Fruit fly (Drosophila melanogaster) whole organism, embryonic: ENCODE measurements around the gene CG7149.

ENCODE experiments used
- Awh ChIP-seq: fragments of 200-800 bp; sonication (Bioruptor generic); IDR thresholded peaks from 2 replicates; pipeline ENCODE4, ENCODE4 v1.3.6; 2022; ENCODE audit warnings: missing biosample characterization, missing genetic modification characterization
- BEAF-32 ChIP-seq: fragments of 200-800 bp; sonication (Bioruptor generic); optimal IDR thresholded peaks from 3 replicates; lab custom pipeline; 2017; ENCODE audit warnings: missing biosample characterization, missing genetic modification characterization, mild to moderate bottlenecking, moderate library complexity, missing genetic modification reagents
- BtbVII ChIP-seq: fragments of 200-800 bp; sonication (Bioruptor generic); optimal IDR thresholded peaks from 3 replicates; lab custom pipeline; 2017; ENCODE audit warnings: missing biosample characterization, mild to moderate bottlenecking, missing genetic modification characterization
- CG10979 ChIP-seq: fragments of 200-800 bp; sonication (Bioruptor generic); optimal IDR thresholded peaks from 2 replicates; lab custom pipeline; 2018; ENCODE audit warnings: missing biosample characterization, mild to moderate bottlenecking, missing genetic modification characterization, moderate library complexity
- CG11247 ChIP-seq: fragments of 200-800 bp; sonication (Bioruptor generic); IDR thresholded peaks from 2 replicates; pipeline ENCODE4 v1.3.6; 2022; ENCODE audit warnings: missing biosample characterization, missing genetic modification characterization
- CG11560 ChIP-seq: fragments of 200-800 bp; sonication (Bioruptor generic); IDR thresholded peaks from 3 replicates; pipeline ENCODE4 v1.3.6; 2022; ENCODE audit warnings: missing biosample characterization, missing genetic modification characterization
- CG1233 ChIP-seq: fragments of 200-800 bp; sonication (Bioruptor generic); optimal IDR thresholded peaks from 4 replicates; lab custom pipeline; 2018; ENCODE audit warnings: missing biosample characterization, mild to moderate bottlenecking, missing genetic modification characterization
- CG12744 ChIP-seq: fragments of 200-800 bp; sonication (Bioruptor generic); optimal IDR thresholded peaks from 2 replicates; lab custom pipeline; 2016; ENCODE audit warnings: missing biosample characterization, missing genetic modification characterization
- CG13123 ChIP-seq: fragments of 200-800 bp; sonication (Bioruptor generic); optimal IDR thresholded peaks from 2 replicates; lab custom pipeline; 2016; ENCODE audit warnings: missing biosample characterization, missing genetic modification characterization
- CG15269 ChIP-seq: fragments of 200-800 bp; sonication (Bioruptor generic); optimal IDR thresholded peaks from 2 replicates; lab custom pipeline; 2018; ENCODE audit warnings: missing biosample characterization, mild to moderate bottlenecking, missing genetic modification characterization, moderate library complexity
- CG17802 ChIP-seq: fragments of 200-800 bp; sonication (Bioruptor generic); optimal IDR thresholded peaks from 2 replicates; lab custom pipeline; 2018; ENCODE audit warnings: missing biosample characterization, mild to moderate bottlenecking, missing genetic modification characterization, moderate library complexity
- CG18599 ChIP-seq: fragments of 200-800 bp; sonication (Bioruptor generic); optimal IDR thresholded peaks from 3 replicates; lab custom pipeline; 2017; ENCODE audit warnings: missing biosample characterization, missing genetic modification characterization, mild to moderate bottlenecking, moderate library complexity, missing genetic modification reagents
- CG2120 ChIP-seq: fragments of 200-800 bp; sonication (Bioruptor generic); optimal IDR thresholded peaks from 3 replicates; lab custom pipeline; 2016; ENCODE audit warnings: missing biosample characterization, missing genetic modification characterization
- CG31365 ChIP-seq: fragments of 200-800 bp; sonication (Bioruptor generic); optimal IDR thresholded peaks from 2 replicates; lab custom pipeline; 2018; ENCODE audit warnings: missing biosample characterization, mild to moderate bottlenecking, missing genetic modification characterization
- CG3407 ChIP-seq: fragments of 200-800 bp; sonication (Bioruptor generic); optimal IDR thresholded peaks from 2 replicates; lab custom pipeline; 2018; ENCODE audit warnings: missing biosample characterization, mild to moderate bottlenecking, missing genetic modification characterization
- CG7271 ChIP-seq: fragments of 200-800 bp; sonication (Bioruptor generic); optimal IDR thresholded peaks from 2 replicates; lab custom pipeline; 2018; ENCODE audit warnings: missing biosample characterization, mild to moderate bottlenecking, missing genetic modification characterization, moderate library complexity
- CG7786 ChIP-seq: fragments of 200-800 bp; sonication (Bioruptor generic); optimal IDR thresholded peaks from 2 replicates; lab custom pipeline; 2016; ENCODE audit warnings: missing biosample characterization, missing genetic modification characterization
- CG7963 ChIP-seq: fragments of 200-800 bp; sonication (Bioruptor generic); IDR thresholded peaks from 3 replicates; pipeline ENCODE4 v1.3.6; 2022; ENCODE audit warnings: missing biosample characterization, missing genetic modification characterization; ENCODE audit not compliant: partially characterized antibody
- CG9932 ChIP-seq: fragments of 200-800 bp; sonication (Bioruptor generic); IDR thresholded peaks from 2 replicates; pipeline ENCODE4 v1.3.6; 2022; ENCODE audit warnings: missing biosample characterization, missing genetic modification characterization
- CTCF ChIP-seq: fragments of 200-800 bp; sonication (Bioruptor generic); optimal IDR thresholded peaks from 2 replicates; lab custom pipeline; 2017; ENCODE audit warnings: missing biosample characterization, mild to moderate bottlenecking, missing genetic modification characterization, moderate library complexity
- Chrac-16 ChIP-seq: fragments of 200-800 bp; sonication (Bioruptor generic); optimal IDR thresholded peaks from 3 replicates; lab custom pipeline; 2016; ENCODE audit warnings: missing biosample characterization, missing genetic modification characterization
- Fer2 ChIP-seq: fragments of 200-800 bp; sonication (Bioruptor generic); optimal IDR thresholded peaks from 2 replicates; lab custom pipeline; 2018; ENCODE audit warnings: missing biosample characterization, mild to moderate bottlenecking, missing genetic modification characterization, moderate library complexity
- Gug ChIP-seq: fragments of 200-800 bp; sonication (Bioruptor generic); IDR thresholded peaks from 4 replicates; pipeline ENCODE4 v1.3.6; 2022; ENCODE audit warnings: missing biosample characterization, missing genetic modification characterization
- HLHmδ ChIP-seq: fragments of 200-800 bp; sonication (Bioruptor generic); optimal IDR thresholded peaks from 2 replicates; lab custom pipeline; 2018; ENCODE audit warnings: missing biosample characterization, mild to moderate bottlenecking, missing genetic modification characterization, moderate library complexity
- Hmx ChIP-seq: fragments of 200-800 bp; sonication (Bioruptor generic); optimal IDR thresholded peaks from 2 replicates; lab custom pipeline; 2016; ENCODE audit warnings: missing biosample characterization, missing genetic modification characterization
- Mad ChIP-seq: fragments of 200-800 bp; sonication (Bioruptor generic); optimal IDR thresholded peaks from 2 replicates; lab custom pipeline; 2016; ENCODE audit warnings: missing biosample characterization, missing genetic modification characterization
- Nf-YB ChIP-seq: fragments of 200-800 bp; sonication (Bioruptor generic); optimal IDR thresholded peaks from 3 replicates; lab custom pipeline; 2019; ENCODE audit warnings: missing biosample characterization, mild to moderate bottlenecking, missing genetic modification characterization, moderate library complexity
- Oli ChIP-seq: fragments of 200-800 bp; sonication (Bioruptor generic); optimal IDR thresholded peaks from 2 replicates; lab custom pipeline; 2018; ENCODE audit warnings: missing biosample characterization, mild to moderate bottlenecking, missing genetic modification characterization, moderate library complexity
- Pdp1 ChIP-seq, 2 experiments: fragments of 200-800 bp; sonication (Bioruptor generic); optimal IDR thresholded peaks; 3 replicates each; lab custom pipeline; 2016; ENCODE audit warnings: missing biosample characterization in 2 of 2, missing genetic modification characterization in 2 of 2, mild to moderate bottlenecking in 1 of 2, moderate library complexity in 1 of 2
- Xbp1 ChIP-seq: fragments of 200-800 bp; sonication (Bioruptor generic); optimal IDR thresholded peaks from 3 replicates; lab custom pipeline; 2016; ENCODE audit warnings: missing biosample characterization, mild to moderate bottlenecking, missing genetic modification characterization
- amos ChIP-seq: fragments of 200-800 bp; sonication (Bioruptor generic); IDR thresholded peaks from 2 replicates; pipeline ENCODE4 v1.3.6; 2022; ENCODE audit warnings: missing biosample characterization, missing genetic modification characterization; ENCODE audit not compliant: partially characterized antibody
- cas ChIP-seq: fragments of 200-800 bp; sonication (Bioruptor generic); IDR thresholded peaks from 2 replicates; pipeline ENCODE4 v1.3.6; 2022; ENCODE audit warnings: missing biosample characterization, missing genetic modification characterization
- cg ChIP-seq: fragments of 200-800 bp; sonication (Bioruptor generic); optimal IDR thresholded peaks from 3 replicates; lab custom pipeline; 2019; ENCODE audit warnings: missing biosample characterization, mild to moderate bottlenecking, missing genetic modification characterization, moderate library complexity
- chinmo ChIP-seq: fragments of 200-800 bp; sonication (Bioruptor generic); IDR thresholded peaks from 4 replicates; pipeline ENCODE4 v1.3.6; 2022; ENCODE audit warnings: missing biosample characterization, missing genetic modification characterization; ENCODE audit not compliant: partially characterized antibody
- corto ChIP-seq: fragments of 200-800 bp; sonication (Bioruptor generic); optimal IDR thresholded peaks from 2 replicates; lab custom pipeline; 2016; ENCODE audit warnings: missing biosample characterization, mild to moderate bottlenecking, missing genetic modification characterization, moderate library complexity
- dati ChIP-seq: fragments of 200-800 bp; sonication (Bioruptor generic); IDR thresholded peaks from 2 replicates; pipeline ENCODE4 v1.3.6; 2022; ENCODE audit warnings: missing biosample characterization, missing genetic modification characterization
- dm ChIP-seq: fragments of 200-800 bp; sonication (Bioruptor generic); optimal IDR thresholded peaks from 3 replicates; lab custom pipeline; 2016; ENCODE audit warnings: missing biosample characterization, missing genetic modification characterization
- dpn ChIP-seq, 2 experiments: fragments of 200-800 bp; sonication (Bioruptor generic); optimal IDR thresholded peaks; 3 replicates each; lab custom pipeline; 2016; ENCODE audit warnings: missing biosample characterization in 2 of 2, missing genetic modification characterization in 2 of 2
- ftz-f1 ChIP-seq: fragments of 200-800 bp; sonication (Bioruptor generic); optimal IDR thresholded peaks from 2 replicates; lab custom pipeline; 2016; ENCODE audit warnings: missing biosample characterization, missing genetic modification characterization
- gro ChIP-seq: fragments of 200-800 bp; sonication (Bioruptor generic); optimal IDR thresholded peaks from 2 replicates; lab custom pipeline; 2016; ENCODE audit warnings: missing biosample characterization, missing genetic modification characterization
- hb ChIP-seq: fragments of 200-800 bp; sonication (Bioruptor generic); IDR thresholded peaks from 3 replicates; pipeline ENCODE4 v1.3.6; 2022; ENCODE audit warnings: missing biosample characterization, missing genetic modification characterization; ENCODE audit not compliant: partially characterized antibody
- nau ChIP-seq: fragments of 200-800 bp; sonication (Bioruptor generic); optimal IDR thresholded peaks from 3 replicates; lab custom pipeline; 2017; ENCODE audit warnings: missing biosample characterization, mild to moderate bottlenecking, missing genetic modification characterization, missing genetic modification reagents
- sob ChIP-seq: fragments of 200-800 bp; sonication (Bioruptor generic); IDR thresholded peaks from 2 replicates; pipeline ENCODE4 v1.3.6; 2022; ENCODE audit warnings: missing biosample characterization, missing genetic modification characterization
- tap ChIP-seq: fragments of 200-800 bp; optimal IDR thresholded peaks from 3 replicates; lab custom pipeline; 2019; ENCODE audit warnings: missing biosample characterization, mild to moderate bottlenecking, missing genetic modification characterization, moderate library complexity
- toy ChIP-seq: fragments of 200-800 bp; sonication (Bioruptor generic); IDR thresholded peaks from 2 replicates; pipeline ENCODE4 v1.3.6; 2022; ENCODE audit warnings: missing biosample characterization, missing genetic modification characterization
- zen ChIP-seq: fragments of 200-800 bp; sonication (Bioruptor generic); optimal IDR thresholded peaks from 3 replicates; lab custom pipeline; 2018; ENCODE audit warnings: missing biosample characterization, mild to moderate bottlenecking, missing genetic modification characterization, moderate library complexity
- zfh2 ChIP-seq: fragments of 200-800 bp; sonication (Bioruptor generic); optimal IDR thresholded peaks from 2 replicates; lab custom pipeline; 2016; ENCODE audit warnings: missing biosample characterization, missing genetic modification characterization

The CG7149 gene

dm6 chr2L:7827045-7828004, 37.0 kb upstream of the CG7149 start, which contains the start of the genes Rack1 and mts (continued):
- TF ChIP-seq CG12744 (GFP tag; lab: Kevin White, UChicago) (peak; percentile 48), amos (GFP tag; lab: Robert Waterston, UW) (peak; percentile 74), Fer2 (tag; lab: Kevin White, UChicago) (peak; percentile 74), sob (GFP tag; lab: Robert Waterston, UW) (peak; percentile 94), zfh2 (GFP tag; lab: Kevin White, UChicago) (peak; percentile 65), CG1233 (GFP tag; lab: Kevin White, UChicago) (peak; percentile 92), CG2120 (GFP tag; lab: Kevin White, UChicago) (peak; percentile 69), Oli (tag; lab: Kevin White, UChicago) (peak; percentile 71), CTCF (peak; percentile 62), Gug (peak; percentile 63), CG11247 (GFP tag; lab: Robert Waterston, UW) (peak; percentile 86), dati (GFP tag; lab: Robert Waterston, UW) (peak; percentile 61; the same call in 1 of the 2 replicates), dm (GFP tag; lab: Kevin White, UChicago) (peak; percentile 92), Xbp1 (GFP tag; lab: Kevin White, UChicago) (peak; percentile 82), toy (GFP tag; lab: Robert Waterston, UW) (peak; percentile 37; the same call in 1 of the 2 replicates), CG10979 (peak; percentile 66), nau (GFP tag; lab: Kevin White, UChicago) (peak; percentile 88), BEAF-32 (peak; percentile 67), Nf-YB (peak; percentile 67), cas (GFP tag; lab: Robert Waterston, UW) (peak; percentile 58), CG7963 (peak; percentile 61), Mad (GFP tag; lab: Kevin White, UChicago) (peak; percentile 76), gro (GFP tag; lab: Kevin White, UChicago) (peak; percentile 81), cg (GFP tag; lab: Kevin White, UChicago) (no peak), CG7786 (GFP tag; lab: Kevin White, UChicago) (peak; percentile 75), corto (GFP tag; lab: Kevin White, UChicago) (peak; percentile 37), zen (tag; lab: Kevin White, UChicago) (peak; percentile 29), CG9932 (GFP tag; lab: Robert Waterston, UW) (peak; percentile 86), HLHmδ (GFP tag; lab: Kevin White, UChicago) (peak; percentile 98), Chrac-16 (GFP tag; lab: Kevin White, UChicago) (peak; percentile 69), CG31365 (tag; lab: Kevin White, UChicago) (peak; percentile 82), hb (GFP tag; lab: Robert Waterston, UW) (no peak; the same call in 1 of the 3 replicates), BtbVII (GFP tag; lab: Kevin White, UChicago) (peak; percentile 91), CG3407 (GFP tag; lab: Kevin White, UChicago) (peak; percentile 80), CG17802 (peak; percentile 73), Hmx (no peak), dpn (GFP tag; optimal IDR thresholded peaks at IDR 0.05; lab: Kevin White, UChicago) (peak; percentile 66 to 80), Awh (GFP tag; lab: Robert Waterston, UW) (peak; percentile 81), tap (tag; lab: Kevin White, UChicago) (peak; percentile 76), chinmo (0 out of 4 replicates have a peak, but pooled peaks have one; percentile 8), CG11560 (tag; lab: Robert Waterston, UW) (no peak; the same call in 1 of the 3 replicates), Pdp1 (GFP tag; optimal IDR thresholded peaks at IDR 0.05; lab: Kevin White, UChicago) (peak; percentile 48 to 63), CG13123 (peak; percentile 34), CG15269 (tag; lab: Kevin White, UChicago) (peak; percentile 82), CG18599 (GFP tag; lab: Kevin White, UChicago) (peak; percentile 92), ftz-f1 (no peak), CG7271 (tag; lab: Kevin White, UChicago) (peak; percentile 93)
